Worm (Caenorhabditis elegans) whole organism, early embryonic: ENCODE results near the gene B0252.8.

Experiments
- ama-1 ChIP-seq: fragments of 150-350 bp; optimal IDR thresholded peaks from 2 replicates; lab custom pipeline; 2014
- ceh-13 ChIP-seq: fragments of 200-800 bp; sonication (Bioruptor generic); optimal IDR thresholded peaks from 2 replicates; lab custom pipeline; 2018; ENCODE audit warnings: mild to moderate bottlenecking, missing genetic modification characterization, missing compliant biosample characterization
- flt-1 ChIP-seq: fragments of 200-800 bp; sonication (Bioruptor generic); IDR thresholded peaks from 2 replicates; pipeline ENCODE4 v1.3.6; 2022; ENCODE audit warnings: missing genetic modification characterization, missing compliant biosample characterization
- pes-1 ChIP-seq: fragments of 200-800 bp; sonication (Bioruptor generic); IDR thresholded peaks from 2 replicates; pipeline ENCODE4 v1.3.6; 2022; ENCODE audit warnings: missing genetic modification reagents, missing genetic modification characterization, missing compliant biosample characterization
- tbx-11 ChIP-seq: fragments of 200-800 bp; sonication (Bioruptor generic); IDR thresholded peaks from 2 replicates; pipeline ENCODE4 v1.3.6; 2022; ENCODE audit warnings: missing genetic modification characterization, missing compliant biosample characterization
- tbx-37 ChIP-seq: fragments of 200-800 bp; sonication (Bioruptor generic); conservative IDR thresholded peaks from 2 replicates; pipeline ENCODE4 v1.3.6; 2022; ENCODE audit warnings: missing genetic modification reagents, missing genetic modification characterization, missing compliant biosample characterization

- TF ChIP-seq tbx-37 (GFP tag; lab: Robert Waterston, UW) = no peak
- TF ChIP-seq ama-1 (lab: Kevin White, UChicago) = no peak
- TF ChIP-seq tbx-11 (GFP tag; lab: Robert Waterston, UW) = no peak
- no peak for TF ChIP-seq ceh-13 (GFP tag; lab: Kevin White, UChicago)
- TF ChIP-seq pes-1 (GFP tag; lab: Robert Waterston, UW) = no peak
- TF ChIP-seq flt-1 (GFP tag; lab: Robert Waterston, UW) = no peak
Measured at ce11 chrII:6901795-6902194, 14.2 kb upstream of the B0252.8 start, which contains the start of gene psmd-9.
